Worm (Caenorhabditis elegans): ENCODE data around the gene Y59C2A.1.
"Not testable (repeated sequence)": the region's sequence is repeated elsewhere in the genome, so short reads cannot be mapped to it uniquely, and the experiment has no call there.

The Y59C2A.1 gene

ce11 chrII:2251617-2252016 is 43.7 kb downstream of the Y59C2A.1 start:
- TF ChIP-seq zip-2 (tag; optimal IDR thresholded peaks at IDR 0.05) (no peak), set-16 (GFP tag; IDR thresholded peaks at IDR 0.05) (peak; percentile 96), vab-7 (GFP tag; IDR thresholded peaks at IDR 0.05) (no peak), nhr-237 (tag; optimal IDR thresholded peaks at IDR 0.05) (no peak)

- peak; percentile 67 for TF ChIP-seq set-16 (GFP tag; IDR thresholded peaks at IDR 0.05)
- 0 out of 2 replicates have a peak, but pooled peaks have one; percentile 27 for TF ChIP-seq D1046.2 (GFP tag; IDR thresholded peaks at IDR 0.05)
- TF ChIP-seq aly-2 (tag; optimal IDR thresholded peaks at IDR 0.05), result no peak
These were observed 45.8 kb downstream of the Y59C2A.1 start for ce11 chrII:2253676-2254075.

- not testable (repeated sequence) for TF ChIP-seq ces-1 (GFP tag; optimal IDR thresholded peaks at IDR 0.05); nhr-237 (tag; optimal IDR thresholded peaks at IDR 0.05); ceh-32 (tag; optimal IDR thresholded peaks at IDR 0.05; ENCODE audit: poor library complexity)
These were observed 46.9 kb downstream of the Y59C2A.1 start, which contains the start of gene K09F6.3 for ce11 chrII:2254861-2255260. Gene K09F6.3, plus strand, starts transcription at chrII:2255161.
